Worm (Caenorhabditis elegans) whole organism, L4 larva: Measurements from ENCODE around the gene gst-33.

ENCODE experiments used
- mes-2 ChIP-seq: sonication (generic microtip); optimal IDR thresholded peaks from 2 replicates; lab custom pipeline; 2016; ENCODE audit warnings: missing genotype, mild to moderate bottlenecking, missing genetic modification characterization, missing compliant biosample characterization; ENCODE audit not compliant: poor library complexity, severe bottlenecking
- nhr-237 ChIP-seq: sonication (generic microtip); optimal IDR thresholded peaks from 2 replicates; lab custom pipeline; 2017; ENCODE audit warnings: missing biosample characterization, missing genetic modification characterization
- unc-62 ChIP-seq, 3 experiments: fragments of 150-350 bp in 1 of 3; sonication (generic microtip); optimal IDR thresholded peaks in 2 of 3; peaks in 1 of 3; 1 replicate in 1 of 3; 2 replicates in 2 of 3; lab custom pipeline; 2014 to 2017; ENCODE audit warnings: missing biosample characterization in 3 of 3, missing genetic modification characterization in 3 of 3, missing genetic modification reagents in 3 of 3, missing genotype in 1 of 3

gst-33 gene

DNA sequence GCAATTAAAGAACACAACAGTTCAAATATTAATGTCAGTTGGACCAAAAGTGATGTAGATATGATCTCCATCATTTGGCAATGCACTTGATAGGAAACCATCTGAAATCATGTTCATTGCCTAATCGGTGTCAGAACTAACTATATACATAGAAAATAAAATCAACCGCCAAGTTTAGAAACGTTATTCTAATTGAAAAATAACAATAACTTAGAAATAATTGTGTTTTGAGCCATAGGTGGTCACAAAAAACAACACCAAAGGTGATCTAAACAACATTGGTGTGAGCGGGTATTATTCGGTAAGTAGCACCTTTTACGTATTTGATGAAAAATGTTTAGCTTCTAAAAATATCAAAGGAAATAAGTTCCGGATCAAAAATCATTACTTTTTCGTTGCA, 44.0 kb downstream of the gst-33 start, which contains the start of gene srab-21:
srab-21 (minus strand) TSS at position 101 of the 400 bp plus-strand sequence.
- TF ChIP-seq unc-62 (GFP tag; optimal IDR thresholded peaks at IDR 0.05 in 1 of 2; lab: Kevin White, UChicago) (peak in 1 of 2 experiments; percentile 15), unc-62 (tag; optimal IDR thresholded peaks at IDR 0.05; lab: Kevin White, UChicago) (no peak), mes-2 (tag; lab: Kevin White, UChicago) (no peak)

DNA sequence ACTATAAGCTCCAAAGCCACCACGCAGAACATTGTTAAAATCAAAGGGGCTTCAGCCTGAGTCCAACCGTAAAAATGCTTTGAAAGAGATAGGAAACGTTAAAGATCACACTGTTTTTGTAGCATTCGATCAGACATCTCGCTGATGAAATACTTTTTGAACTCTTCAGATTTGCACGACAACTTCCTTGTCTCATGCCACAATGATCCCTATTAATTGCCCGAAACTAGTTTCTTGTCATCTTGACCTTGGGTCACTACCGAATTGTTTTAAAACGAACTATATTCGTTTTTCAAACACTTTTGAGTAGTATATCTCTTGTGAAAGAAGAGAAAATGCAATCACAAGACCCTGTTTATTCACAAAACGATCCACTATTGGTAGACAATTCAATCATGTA, 50.4 kb downstream of the gst-33 start, which contains the start of gene T20D4.3:
T20D4.3 (plus strand) TSS at position 301 of the 400 bp plus-strand sequence.
- TF ChIP-seq nhr-237 (tag; lab: Kevin White, UChicago), result no peak
- peak in 1 of 2 experiments; percentile 61 for TF ChIP-seq unc-62 (GFP tag; optimal IDR thresholded peaks at IDR 0.05 in 1 of 2; lab: Kevin White, UChicago)
- TF ChIP-seq unc-62 (tag; optimal IDR thresholded peaks at IDR 0.05; lab: Kevin White, UChicago), result no peak
